Worm (Caenorhabditis elegans) whole organism, young adult: Measurements from ENCODE around the gene F25B5.3.

ENCODE experiments used
- F37B4.10 ChIP-seq: fragments of 200-800 bp; sonication (Bioruptor generic); IDR thresholded peaks from 2 replicates; pipeline ENCODE4 v1.3.6; 2022; ENCODE audit warnings: missing genetic modification characterization, missing compliant biosample characterization
- Y53F4B.3 ChIP-seq: fragments of 200-800 bp; sonication (Bioruptor generic); IDR thresholded peaks from 2 replicates; pipeline ENCODE4 v1.3.6; 2022; ENCODE audit warnings: missing genetic modification reagents, missing genetic modification characterization, missing compliant biosample characterization
- akir-1 ChIP-seq: fragments of 200-800 bp; sonication (Bioruptor generic); optimal IDR thresholded peaks from 2 replicates; lab custom pipeline; 2018; ENCODE audit warnings: mild to moderate bottlenecking, missing genetic modification characterization, moderate library complexity, missing compliant biosample characterization
- ama-1 ChIP-seq, 3 experiments: fragments of 150-350 bp in 1 of 3; sonication (generic microtip) in 2 of 3; optimal IDR thresholded peaks; 2 replicates each; lab custom pipeline; 2014 to 2018; ENCODE audit warnings: missing biosample characterization in 2 of 3, missing genetic modification characterization in 2 of 3, missing genetic modification reagents in 2 of 3
- aptf-2 ChIP-seq: fragments of 200-800 bp; sonication (Bioruptor generic); conservative IDR thresholded peaks from 2 replicates; pipeline ENCODE4 v1.3.6; 2022; ENCODE audit warnings: missing genetic modification reagents, missing genetic modification characterization, missing compliant biosample characterization
- aptf-3 ChIP-seq: fragments of 200-800 bp; sonication (Bioruptor generic); IDR thresholded peaks from 2 replicates; pipeline ENCODE4 v1.3.6; 2022; ENCODE audit warnings: missing genetic modification characterization, missing compliant biosample characterization
- athp-1 ChIP-seq: sonication (generic microtip); optimal IDR thresholded peaks from 2 replicates; lab custom pipeline; 2017; ENCODE audit warnings: mild to moderate bottlenecking, missing genetic modification characterization, missing compliant biosample characterization
- attf-6 ChIP-seq: fragments of 200-800 bp; sonication (Bioruptor generic); IDR thresholded peaks from 2 replicates; pipeline ENCODE4 v1.3.6; 2022; ENCODE audit warnings: missing genetic modification reagents, missing genetic modification characterization, missing compliant biosample characterization
- ccch-3 ChIP-seq: fragments of 200-800 bp; sonication (Bioruptor generic); optimal IDR thresholded peaks from 2 replicates; lab custom pipeline; 2018; ENCODE audit warnings: mild to moderate bottlenecking, missing genetic modification characterization, missing compliant biosample characterization
- cebp-1 ChIP-seq, 2 experiments: fragments of 200-800 bp in 1 of 2; sonication (Bioruptor generic) in 1 of 2; sonication (generic microtip) in 1 of 2; IDR thresholded peaks in 1 of 2; optimal IDR thresholded peaks in 1 of 2; 2 replicates each; pipeline versions ENCODE4 v1.3.6 to Lab custom; 2017 to 2022; ENCODE audit warnings: missing compliant biosample characterization in 2 of 2, missing genetic modification characterization in 2 of 2, mild to moderate bottlenecking in 1 of 2, missing genetic modification reagents in 1 of 2, moderate library complexity in 1 of 2
- ceh-91 ChIP-seq: fragments of 200-800 bp; sonication (Bioruptor generic); IDR thresholded peaks from 2 replicates; pipeline ENCODE4 v1.3.6; 2022; ENCODE audit warnings: missing genetic modification reagents, missing genetic modification characterization, missing compliant biosample characterization
- die-1 ChIP-seq: sonication (generic microtip); optimal IDR thresholded peaks from 2 replicates; lab custom pipeline; 2016; ENCODE audit warnings: missing genotype, mild to moderate bottlenecking, missing genetic modification characterization, missing compliant biosample characterization
- ekl-4 ChIP-seq: fragments of 200-800 bp; sonication (Bioruptor generic); IDR thresholded peaks from 2 replicates; pipeline ENCODE4 v1.3.6; 2022; ENCODE audit warnings: missing genetic modification reagents, missing genetic modification characterization, missing compliant biosample characterization
- ets-4 ChIP-seq: fragments of 200-800 bp; sonication (Bioruptor generic); optimal IDR thresholded peaks from 2 replicates; lab custom pipeline; 2018; ENCODE audit warnings: mild to moderate bottlenecking, missing genetic modification characterization, missing compliant biosample characterization
- hlh-12 ChIP-seq: sonication (generic microtip); optimal IDR thresholded peaks from 2 replicates; lab custom pipeline; 2016; ENCODE audit warnings: missing genetic modification characterization, missing compliant biosample characterization
- hlh-26 ChIP-seq: fragments of 200-800 bp; sonication (Bioruptor generic); conservative IDR thresholded peaks from 2 replicates; pipeline ENCODE4 v1.3.6; 2022; ENCODE audit warnings: missing genetic modification reagents, missing genetic modification characterization, missing compliant biosample characterization
- hmg-20 ChIP-seq: fragments of 200-800 bp; sonication (Bioruptor generic); IDR thresholded peaks from 2 replicates; pipeline ENCODE4 v1.3.6; 2022; ENCODE audit warnings: missing genetic modification reagents, missing genetic modification characterization, missing compliant biosample characterization
- hrde-1 ChIP-seq: sonication (generic microtip); optimal IDR thresholded peaks from 2 replicates; lab custom pipeline; 2016; ENCODE audit warnings: missing genetic modification characterization, mild to moderate bottlenecking, missing compliant biosample characterization, moderate library complexity, missing genotype, missing genetic modification reagents, borderline replicate concordance
- hsf-1 ChIP-seq: fragments of 200-800 bp; sonication (Bioruptor generic); IDR thresholded peaks from 2 replicates; pipeline ENCODE4 v1.3.6; 2022; ENCODE audit warnings: missing genetic modification reagents, missing genetic modification characterization, missing compliant biosample characterization
- lag-1 ChIP-seq: fragments of 200-800 bp; sonication (Bioruptor generic); IDR thresholded peaks from 2 replicates; pipeline ENCODE4 v1.3.6; 2022; ENCODE audit warnings: missing genetic modification reagents, missing genetic modification characterization, missing compliant biosample characterization
- lin-26 ChIP-seq: fragments of 200-800 bp; sonication (Bioruptor generic); IDR thresholded peaks from 2 replicates; pipeline ENCODE4 v1.3.6; 2022; ENCODE audit warnings: missing genetic modification reagents, missing genetic modification characterization, missing compliant biosample characterization
- lin-35 ChIP-seq, 3 experiments: fragments of 150-350 bp in 2 of 3; sonication (generic microtip) in 1 of 3; optimal IDR thresholded peaks; 2 replicates each; lab custom pipeline; 2014 to 2018; ENCODE audit warnings: missing biosample characterization in 3 of 3, missing genetic modification characterization in 3 of 3, missing genetic modification reagents in 3 of 3
- lin-54 ChIP-seq: fragments of 200-800 bp; sonication (Bioruptor generic); optimal IDR thresholded peaks from 2 replicates; lab custom pipeline; 2018; ENCODE audit warnings: mild to moderate bottlenecking, missing genetic modification characterization, missing compliant biosample characterization
- mel-28 ChIP-seq: sonication (generic microtip); optimal IDR thresholded peaks from 2 replicates; lab custom pipeline; 2016; ENCODE audit warnings: borderline replicate concordance, mild to moderate bottlenecking, missing genetic modification characterization, missing compliant biosample characterization
- mxl-1 ChIP-seq: sonication (generic microtip); optimal IDR thresholded peaks from 2 replicates; lab custom pipeline; 2016; ENCODE audit warnings: missing genetic modification characterization, missing compliant biosample characterization
- nfya-2 ChIP-seq: fragments of 200-800 bp; sonication (Bioruptor generic); IDR thresholded peaks from 2 replicates; pipeline ENCODE4 v1.3.6; 2022; ENCODE audit warnings: missing genetic modification reagents, missing genetic modification characterization, missing compliant biosample characterization
- nfyb-1 ChIP-seq: fragments of 200-800 bp; sonication (Bioruptor generic); IDR thresholded peaks from 2 replicates; pipeline ENCODE4 v1.3.6; 2022; ENCODE audit warnings: missing genetic modification reagents, missing genetic modification characterization, missing compliant biosample characterization
- nhr-179 ChIP-seq: sonication (generic microtip); optimal IDR thresholded peaks from 2 replicates; lab custom pipeline; 2016; ENCODE audit warnings: mild to moderate bottlenecking, missing genetic modification characterization, missing compliant biosample characterization
- nhr-27 ChIP-seq: fragments of 200-800 bp; sonication (Bioruptor generic); optimal IDR thresholded peaks from 2 replicates; lab custom pipeline; 2018; ENCODE audit warnings: mild to moderate bottlenecking, missing genetic modification characterization, moderate library complexity, missing compliant biosample characterization
- nhr-90 ChIP-seq: sonication (generic microtip); optimal IDR thresholded peaks from 2 replicates; lab custom pipeline; 2016; ENCODE audit warnings: missing genotype, mild to moderate bottlenecking, missing genetic modification characterization, missing compliant biosample characterization
- rcor-1 ChIP-seq: fragments of 200-800 bp; sonication (Bioruptor generic); IDR thresholded peaks from 2 replicates; pipeline ENCODE4 v1.3.6; 2022; ENCODE audit warnings: missing genetic modification reagents, missing genetic modification characterization, missing compliant biosample characterization
- rec-8 ChIP-seq, 2 experiments: sonication (generic microtip); optimal IDR thresholded peaks; 2 replicates each; lab custom pipeline; 2016; ENCODE audit warnings: mild to moderate bottlenecking in 2 of 2, missing genetic modification characterization in 2 of 2, missing genetic modification reagents in 2 of 2, missing genotype in 2 of 2, missing biosample characterization in 1 of 2, missing compliant biosample characterization in 1 of 2, moderate library complexity in 1 of 2
- snpc-3.4 ChIP-seq: sonication (generic microtip); optimal IDR thresholded peaks from 2 replicates; lab custom pipeline; 2017; ENCODE audit warnings: missing genetic modification characterization, mild to moderate bottlenecking, missing compliant biosample characterization, antibody characterized with exemption, moderate library complexity, missing genotype, missing genetic modification reagents
- snpc-4 ChIP-seq, 5 experiments: fragments of 150-350 bp in 1 of 5; sonication (generic microtip) in 4 of 5; optimal IDR thresholded peaks; 2 replicates each; lab custom pipeline; 2014 to 2018; ENCODE audit warnings: missing genetic modification characterization in 5 of 5, missing biosample characterization in 3 of 5, antibody characterized with exemption in 2 of 5, mild to moderate bottlenecking in 2 of 5, missing compliant biosample characterization in 2 of 5, missing genotype in 2 of 5, moderate library complexity in 2 of 5, missing genetic modification reagents in 1 of 5
- somi-1 ChIP-seq: fragments of 200-800 bp; sonication (Bioruptor generic); optimal IDR thresholded peaks from 2 replicates; lab custom pipeline; 2018; ENCODE audit warnings: mild to moderate bottlenecking, missing genetic modification characterization, missing compliant biosample characterization
- sptf-2 ChIP-seq: fragments of 200-800 bp; sonication (Bioruptor generic); optimal IDR thresholded peaks from 2 replicates; lab custom pipeline; 2018; ENCODE audit warnings: mild to moderate bottlenecking, missing genetic modification characterization, missing compliant biosample characterization
- tbp1 ChIP-seq: fragments of 200-800 bp; sonication (Bioruptor generic); optimal IDR thresholded peaks from 2 replicates; lab custom pipeline; 2018; ENCODE audit warnings: mild to moderate bottlenecking, missing genetic modification characterization, missing compliant biosample characterization
- tlf-1 ChIP-seq: fragments of 200-800 bp; sonication (Bioruptor generic); optimal IDR thresholded peaks from 2 replicates; lab custom pipeline; 2018; ENCODE audit warnings: mild to moderate bottlenecking, missing genetic modification characterization, missing compliant biosample characterization
- unc-130 ChIP-seq: sonication (generic microtip); optimal IDR thresholded peaks from 2 replicates; lab custom pipeline; 2016; ENCODE audit warnings: missing genetic modification reagents, missing genetic modification characterization, missing compliant biosample characterization
- zfh-2 ChIP-seq: fragments of 200-800 bp; sonication (Bioruptor generic); conservative IDR thresholded peaks from 2 replicates; pipeline ENCODE4 v1.3.6; 2022; ENCODE audit warnings: missing genetic modification reagents, missing genetic modification characterization, missing compliant biosample characterization
- ztf-22 ChIP-seq: fragments of 200-800 bp; sonication (Bioruptor generic); optimal IDR thresholded peaks from 2 replicates; lab custom pipeline; 2018; ENCODE audit warnings: mild to moderate bottlenecking, missing genetic modification characterization, moderate library complexity, missing compliant biosample characterization
- ztf-25 ChIP-seq: fragments of 200-800 bp; sonication (Bioruptor generic); IDR thresholded peaks from 2 replicates; pipeline ENCODE4 v1.3.6; 2022; ENCODE audit warnings: missing genetic modification reagents, missing genetic modification characterization, missing compliant biosample characterization
- ztf-28 ChIP-seq: fragments of 200-800 bp; sonication (Bioruptor generic); IDR thresholded peaks from 2 replicates; pipeline ENCODE4 v1.3.6; 2022; ENCODE audit warnings: missing genetic modification reagents, missing genetic modification characterization, missing compliant biosample characterization
- ztf-3 ChIP-seq: fragments of 200-800 bp; sonication (Bioruptor generic); optimal IDR thresholded peaks from 2 replicates; lab custom pipeline; 2018; ENCODE audit warnings: mild to moderate bottlenecking, missing genetic modification characterization, missing compliant biosample characterization

The F25B5.3 gene

DNA sequence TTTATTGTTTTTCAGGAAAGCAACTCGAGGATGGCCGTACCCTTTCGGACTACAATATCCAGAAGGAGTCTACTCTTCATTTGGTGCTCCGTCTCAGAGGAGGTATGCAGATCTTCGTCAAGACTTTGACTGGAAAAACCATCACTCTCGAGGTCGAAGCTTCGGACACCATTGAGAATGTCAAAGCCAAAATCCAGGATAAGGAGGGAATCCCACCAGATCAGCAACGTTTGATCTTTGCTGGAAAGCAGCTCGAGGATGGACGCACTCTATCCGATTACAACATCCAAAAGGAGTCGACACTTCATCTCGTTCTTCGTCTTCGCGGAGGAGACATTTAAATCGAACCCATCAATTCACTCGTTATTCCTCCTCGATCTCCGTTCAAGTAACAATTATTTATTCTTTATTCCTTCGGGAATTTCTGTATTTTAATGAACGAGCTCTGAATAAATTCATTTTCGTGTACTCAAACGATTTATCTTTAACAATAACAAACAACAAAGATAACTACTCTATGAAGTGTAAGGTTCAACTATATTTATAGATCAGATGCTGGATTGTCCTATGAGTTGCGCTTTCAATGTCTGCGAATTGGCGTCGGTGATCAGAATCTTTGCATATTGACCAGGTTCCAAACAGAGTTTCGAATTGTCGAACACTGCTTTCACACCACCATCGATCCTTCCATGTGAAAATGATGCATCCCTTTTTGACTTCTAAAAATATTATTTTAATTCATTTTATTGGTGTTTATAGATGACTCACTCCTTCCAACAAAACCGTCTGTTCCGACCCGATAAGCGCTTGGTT, 5.1 kb upstream of the F25B5.3 start (continued):
- no peak; the same call in 1 of the 2 replicates for TF ChIP-seq cebp-1 (GFP tag; IDR thresholded peaks at IDR 0.05; lab: Robert Waterston, UW)
- TF ChIP-seq cebp-1 (tag; optimal IDR thresholded peaks at IDR 0.05; lab: Kevin White, UChicago): peak; percentile 86
- no peak for TF ChIP-seq aptf-3 (GFP tag; lab: Robert Waterston, UW)
- peak; percentile 33; the same call in 1 of the 2 replicates for TF ChIP-seq Y53F4B.3 (GFP tag; lab: Robert Waterston, UW)
- peak; percentile 77; the same call in 1 of the 2 replicates for TF ChIP-seq lin-26 (GFP tag; lab: Robert Waterston, UW)
- TF ChIP-seq snpc-3.4 (tag; lab: Kevin White, UChicago): peak; percentile 72
- peak; percentile 73 for TF ChIP-seq rcor-1 (GFP tag; lab: Robert Waterston, UW)
- no peak for TF ChIP-seq sptf-2 (GFP tag; lab: Kevin White, UChicago)
- TF ChIP-seq nhr-90 (tag; lab: Kevin White, UChicago): peak; percentile 65
- no peak for TF ChIP-seq ztf-25 (GFP tag; lab: Robert Waterston, UW)
- peak; percentile 49 for TF ChIP-seq mxl-1
- 0 out of 2 replicates have a peak, but pooled peaks have one; percentile 2 for TF ChIP-seq nfya-2 (GFP tag; lab: Robert Waterston, UW)
- peak; percentile 5 for TF ChIP-seq ets-4 (GFP tag; lab: Kevin White, UChicago)
- TF ChIP-seq F37B4.10 (GFP tag; lab: Robert Waterston, UW): no peak
- no peak for TF ChIP-seq zfh-2 (GFP tag; lab: Robert Waterston, UW)
- TF ChIP-seq die-1 (tag; lab: Kevin White, UChicago): peak; percentile 46
- peak; percentile 30 for TF ChIP-seq somi-1 (GFP tag; lab: Kevin White, UChicago)
- 0 out of 2 replicates have a peak, but pooled peaks have one; percentile 30 for TF ChIP-seq hmg-20
- TF ChIP-seq akir-1: no peak
- no peak for TF ChIP-seq ccch-3 (GFP tag; lab: Kevin White, UChicago)
- no peak for TF ChIP-seq aptf-2 (GFP tag; lab: Robert Waterston, UW)
- TF ChIP-seq athp-1: peak; percentile 82
- no peak for TF ChIP-seq lag-1 (GFP tag; lab: Robert Waterston, UW)
- TF ChIP-seq tlf-1 (GFP tag; lab: Kevin White, UChicago): peak; percentile 84
- TF ChIP-seq ztf-3 (GFP tag; lab: Kevin White, UChicago): peak; percentile 21
- TF ChIP-seq lin-54 (GFP tag; lab: Kevin White, UChicago): peak; percentile 62
- no peak for TF ChIP-seq ztf-28 (GFP tag; lab: Robert Waterston, UW)
- peak; percentile 81 for TF ChIP-seq ekl-4 (GFP tag; lab: Robert Waterston, UW)
- peak; percentile 69 for TF ChIP-seq mel-28 (tag; lab: Kevin White, UChicago)
- TF ChIP-seq nhr-27: no peak
- peak in 1 of 3 experiments; percentile 78 for TF ChIP-seq lin-35 (GFP tag; optimal IDR thresholded peaks at IDR 0.05; lab: Kevin White, UChicago)
- TF ChIP-seq hsf-1: peak; percentile 77
- no peak for TF ChIP-seq nhr-179 (tag; lab: Kevin White, UChicago)
- no peak for TF ChIP-seq snpc-4 (GFP tag; optimal IDR thresholded peaks at IDR 0.05; lab: Kevin White, UChicago)
- peak in 2 of 4 experiments; percentile 49 to 62 for TF ChIP-seq snpc-4 (tag; optimal IDR thresholded peaks at IDR 0.05; lab: Kevin White, UChicago)
- peak; percentile 91 for TF ChIP-seq ama-1 (optimal IDR thresholded peaks at IDR 0.05; lab: Kevin White, UChicago)
- peak; percentile 78 to 91 for TF ChIP-seq ama-1 (GFP tag; optimal IDR thresholded peaks at IDR 0.05; lab: Kevin White, UChicago)
- peak; percentile 55; the same call in 1 of the 2 replicates for TF ChIP-seq attf-6 (GFP tag; lab: Robert Waterston, UW)
- TF ChIP-seq hrde-1: peak; percentile 89
- TF ChIP-seq rec-8 (tag; optimal IDR thresholded peaks at IDR 0.05; lab: Kevin White, UChicago): peak in 1 of 2 experiments; percentile 15
- TF ChIP-seq ceh-91 (GFP tag; lab: Robert Waterston, UW): no peak
- TF ChIP-seq hlh-12 (tag; lab: Kevin White, UChicago): no peak
- no peak for TF ChIP-seq ztf-22 (GFP tag; lab: Kevin White, UChicago)
- peak; percentile 62 for TF ChIP-seq tbp1 (GFP tag; lab: Kevin White, UChicago)
- no peak for TF ChIP-seq hlh-26 (GFP tag; lab: Robert Waterston, UW)
- TF ChIP-seq nfyb-1: peak; percentile 86
- no peak for TF ChIP-seq unc-130 (GFP tag; lab: Kevin White, UChicago)
